Fruit fly (Drosophila melanogaster) whole organism, embryonic: ENCODE data around the gene CG2278.

Experiments
- Asciz ChIP-seq: fragments of 200-800 bp; sonication (Bioruptor generic); optimal IDR thresholded peaks from 2 replicates; lab custom pipeline; 2017; ENCODE audit warnings: missing biosample characterization, mild to moderate bottlenecking, missing genetic modification characterization, missing genetic modification reagents
- Atf-2 ChIP-seq: fragments of 200-800 bp; sonication (Bioruptor generic); optimal IDR thresholded peaks from 2 replicates; lab custom pipeline; 2016; ENCODE audit warnings: missing biosample characterization, missing genetic modification characterization
- Atf6 ChIP-seq: fragments of 200-800 bp; sonication (Bioruptor generic); IDR thresholded peaks from 2 replicates; pipeline ENCODE4 v1.3.6; 2022; ENCODE audit warnings: missing biosample characterization, missing genetic modification characterization
- C15 ChIP-seq: fragments of 200-800 bp; sonication (Bioruptor generic); IDR thresholded peaks from 3 replicates; pipeline ENCODE4 v1.3.6; 2022; ENCODE audit warnings: missing biosample characterization, missing genetic modification characterization
- CG10267 ChIP-seq: fragments of 200-800 bp; sonication (Bioruptor generic); optimal IDR thresholded peaks from 2 replicates; lab custom pipeline; 2018; ENCODE audit warnings: missing biosample characterization, mild to moderate bottlenecking, missing genetic modification characterization, moderate library complexity
- CG11723 ChIP-seq: fragments of 200-800 bp; sonication (Bioruptor generic); optimal IDR thresholded peaks from 2 replicates; lab custom pipeline; 2017; ENCODE audit warnings: missing biosample characterization, mild to moderate bottlenecking, missing genetic modification characterization
- CG12104 ChIP-seq: fragments of 200-800 bp; sonication (Bioruptor generic); optimal IDR thresholded peaks from 3 replicates; lab custom pipeline; 2016; ENCODE audit warnings: missing biosample characterization, missing genetic modification characterization
- CG12391 ChIP-seq: fragments of 200-800 bp; sonication (Bioruptor generic); optimal IDR thresholded peaks from 3 replicates; lab custom pipeline; 2018; ENCODE audit warnings: missing biosample characterization, mild to moderate bottlenecking, missing genetic modification characterization, moderate library complexity
- CG12744 ChIP-seq: fragments of 200-800 bp; sonication (Bioruptor generic); optimal IDR thresholded peaks from 2 replicates; lab custom pipeline; 2016; ENCODE audit warnings: missing biosample characterization, missing genetic modification characterization
- CG12769 ChIP-seq: fragments of 200-800 bp; sonication (Bioruptor generic); optimal IDR thresholded peaks from 2 replicates; lab custom pipeline; 2019; ENCODE audit warnings: missing biosample characterization, mild to moderate bottlenecking, missing genetic modification characterization, moderate library complexity
- CG14860 ChIP-seq: fragments of 200-800 bp; sonication (Bioruptor generic); IDR thresholded peaks from 3 replicates; pipeline ENCODE4 v1.3.6; 2022; ENCODE audit warnings: missing biosample characterization, missing genetic modification characterization; ENCODE audit not compliant: partially characterized antibody
- CG1602 ChIP-seq: fragments of 200-800 bp; sonication (Bioruptor generic); optimal IDR thresholded peaks from 3 replicates; lab custom pipeline; 2016; ENCODE audit warnings: missing biosample characterization, missing genetic modification characterization
- CG17361 ChIP-seq: fragments of 200-800 bp; sonication (Bioruptor generic); IDR thresholded peaks from 3 replicates; pipeline ENCODE4 v1.3.6; 2022; ENCODE audit warnings: missing biosample characterization, missing genetic modification characterization
- CG1832 ChIP-seq: fragments of 200-800 bp; sonication (Bioruptor generic); optimal IDR thresholded peaks from 2 replicates; lab custom pipeline; 2017; ENCODE audit warnings: missing biosample characterization, mild to moderate bottlenecking, missing genetic modification characterization, inconsistent platforms
- CG2116 ChIP-seq: fragments of 200-800 bp; sonication (Bioruptor generic); optimal IDR thresholded peaks from 3 replicates; lab custom pipeline; 2018; ENCODE audit warnings: missing biosample characterization, mild to moderate bottlenecking, missing genetic modification characterization
- CG31224 ChIP-seq: fragments of 200-800 bp; sonication (Bioruptor generic); IDR thresholded peaks from 2 replicates; pipeline ENCODE4 v1.3.6; 2022; ENCODE audit warnings: missing biosample characterization, missing genetic modification characterization
- CG34376 ChIP-seq: fragments of 200-800 bp; sonication (Bioruptor generic); optimal IDR thresholded peaks from 2 replicates; lab custom pipeline; 2018; ENCODE audit warnings: missing biosample characterization, mild to moderate bottlenecking, missing genetic modification characterization
- CG3838 ChIP-seq: fragments of 200-800 bp; sonication (Bioruptor generic); optimal IDR thresholded peaks from 3 replicates; lab custom pipeline; 2016; ENCODE audit warnings: missing biosample characterization, missing genetic modification characterization
- CG43689 ChIP-seq: fragments of 200-800 bp; sonication (Bioruptor generic); IDR thresholded peaks from 2 replicates; pipeline ENCODE4 v1.3.6; 2022; ENCODE audit warnings: missing biosample characterization, missing genetic modification characterization
- CG5953 ChIP-seq: fragments of 200-800 bp; sonication (Bioruptor generic); IDR thresholded peaks from 2 replicates; pipeline ENCODE4 v1.3.6; 2022; ENCODE audit warnings: missing biosample characterization, missing genetic modification characterization
- CG7556 ChIP-seq: fragments of 200-800 bp; sonication (Bioruptor generic); optimal IDR thresholded peaks from 2 replicates; lab custom pipeline; 2017; ENCODE audit warnings: missing biosample characterization, mild to moderate bottlenecking, missing genetic modification characterization
- CG7963 ChIP-seq: fragments of 200-800 bp; sonication (Bioruptor generic); IDR thresholded peaks from 3 replicates; pipeline ENCODE4 v1.3.6; 2022; ENCODE audit warnings: missing biosample characterization, missing genetic modification characterization; ENCODE audit not compliant: partially characterized antibody
- CG7987 ChIP-seq: fragments of 200-800 bp; sonication (Bioruptor generic); optimal IDR thresholded peaks from 2 replicates; lab custom pipeline; 2018; ENCODE audit warnings: missing biosample characterization, mild to moderate bottlenecking, missing genetic modification characterization, moderate library complexity
- CG9215 ChIP-seq: fragments of 200-800 bp; sonication (Bioruptor generic); IDR thresholded peaks from 2 replicates; pipeline ENCODE4 v1.3.6; 2022; ENCODE audit warnings: missing biosample characterization, missing genetic modification characterization
- CHES-1-like ChIP-seq: fragments of 200-800 bp; sonication (Bioruptor generic); optimal IDR thresholded peaks from 2 replicates; lab custom pipeline; 2016; ENCODE audit warnings: missing biosample characterization, missing genetic modification characterization
- D19A ChIP-seq: fragments of 200-800 bp; optimal IDR thresholded peaks from 3 replicates; lab custom pipeline; 2019; ENCODE audit warnings: missing biosample characterization, mild to moderate bottlenecking, missing genetic modification characterization, moderate library complexity
- D19B ChIP-seq: fragments of 200-800 bp; sonication (Bioruptor generic); optimal IDR thresholded peaks from 2 replicates; lab custom pipeline; 2017; ENCODE audit warnings: missing biosample characterization, mild to moderate bottlenecking, missing genetic modification characterization
- Dfd ChIP-seq, 2 experiments: fragments of >200 bp; optimal IDR thresholded peaks; 2 replicates each; lab custom pipeline; 2017; ENCODE audit warnings: missing biosample characterization in 2 of 2, missing genetic modification characterization in 2 of 2
- Dp ChIP-seq: fragments of 200-800 bp; sonication (Bioruptor generic); optimal IDR thresholded peaks from 2 replicates; lab custom pipeline; 2018; ENCODE audit warnings: missing biosample characterization, mild to moderate bottlenecking, missing genetic modification characterization, moderate library complexity
- E2f2 ChIP-seq: fragments of 200-800 bp; sonication (Bioruptor generic); IDR thresholded peaks from 2 replicates; pipeline ENCODE4 v1.3.6; 2022; ENCODE audit warnings: missing biosample characterization, missing genetic modification characterization
- Ets97D ChIP-seq: fragments of 200-800 bp; sonication (Bioruptor generic); optimal IDR thresholded peaks from 3 replicates; lab custom pipeline; 2016; ENCODE audit warnings: missing biosample characterization, missing genetic modification characterization
- Hr39 ChIP-seq: fragments of >200 bp; optimal IDR thresholded peaks from 2 replicates; lab custom pipeline; 2017
- Meics ChIP-seq: fragments of 200-800 bp; sonication (Bioruptor generic); optimal IDR thresholded peaks from 2 replicates; lab custom pipeline; 2017; ENCODE audit warnings: missing biosample characterization, mild to moderate bottlenecking, missing genetic modification characterization
- Mes4 ChIP-seq: fragments of 200-800 bp; sonication (Bioruptor generic); optimal IDR thresholded peaks from 2 replicates; lab custom pipeline; 2016; ENCODE audit warnings: missing biosample characterization, missing genetic modification characterization
- abd-A ChIP-seq: fragments of 200-800 bp; sonication (Bioruptor generic); optimal IDR thresholded peaks from 3 replicates; lab custom pipeline; 2019; ENCODE audit warnings: missing biosample characterization, mild to moderate bottlenecking, missing genetic modification characterization, moderate library complexity
- ase ChIP-seq: fragments of 200-800 bp; sonication (Bioruptor generic); IDR thresholded peaks from 3 replicates; pipeline ENCODE4 v1.3.6; 2022; ENCODE audit warnings: missing biosample characterization, missing genetic modification characterization
- ci ChIP-seq: fragments of 200-800 bp; sonication (Bioruptor generic); IDR thresholded peaks from 3 replicates; pipeline ENCODE4 v1.3.6; 2022; ENCODE audit warnings: missing biosample characterization, missing genetic modification characterization
- dmrt99B ChIP-seq: fragments of 200-800 bp; sonication (Bioruptor generic); optimal IDR thresholded peaks from 2 replicates; lab custom pipeline; 2018; ENCODE audit warnings: missing biosample characterization, mild to moderate bottlenecking, missing genetic modification characterization, moderate library complexity
- eve ChIP-seq, 2 experiments: fragments of >200 bp; optimal IDR thresholded peaks; 2 replicates each; lab custom pipeline; 2017; ENCODE audit warnings: missing biosample characterization in 2 of 2, missing genetic modification characterization in 2 of 2
- exex ChIP-seq: fragments of 200-800 bp; sonication (Bioruptor generic); optimal IDR thresholded peaks from 4 replicates; lab custom pipeline; 2018; ENCODE audit warnings: missing biosample characterization, mild to moderate bottlenecking, missing genetic modification characterization, moderate library complexity
- fru ChIP-seq: fragments of >200 bp; optimal IDR thresholded peaks from 2 replicates; lab custom pipeline; 2017
- gcm ChIP-seq: fragments of 200-800 bp; sonication (Bioruptor generic); optimal IDR thresholded peaks from 2 replicates; lab custom pipeline; 2019; ENCODE audit warnings: missing biosample characterization, mild to moderate bottlenecking, missing genetic modification characterization, moderate library complexity
- jing ChIP-seq: fragments of 200-800 bp; sonication (Bioruptor generic); optimal IDR thresholded peaks from 2 replicates; lab custom pipeline; 2018; ENCODE audit warnings: missing biosample characterization, mild to moderate bottlenecking, missing genetic modification characterization
- lilli ChIP-seq: fragments of 200-800 bp; sonication (Bioruptor generic); optimal IDR thresholded peaks from 3 replicates; lab custom pipeline; 2016; ENCODE audit warnings: missing biosample characterization, missing genetic modification characterization
- mam ChIP-seq: fragments of 200-800 bp; sonication (Bioruptor generic); optimal IDR thresholded peaks from 3 replicates; lab custom pipeline; 2016; ENCODE audit warnings: missing biosample characterization, missing genetic modification characterization
- nerfin-2 ChIP-seq: fragments of 200-800 bp; sonication (Bioruptor generic); IDR thresholded peaks from 2 replicates; pipeline ENCODE4 v1.3.6; 2022; ENCODE audit warnings: missing biosample characterization, missing genetic modification characterization; ENCODE audit not compliant: partially characterized antibody
- nmo ChIP-seq: fragments of 200-800 bp; sonication (Bioruptor generic); optimal IDR thresholded peaks from 2 replicates; lab custom pipeline; 2018; ENCODE audit warnings: missing biosample characterization, mild to moderate bottlenecking, missing genetic modification characterization, moderate library complexity
- scrt ChIP-seq: fragments of 200-800 bp; sonication (Bioruptor generic); optimal IDR thresholded peaks from 2 replicates; lab custom pipeline; 2018; ENCODE audit warnings: missing biosample characterization, mild to moderate bottlenecking, missing genetic modification characterization, moderate library complexity
- sob ChIP-seq: fragments of 200-800 bp; sonication (Bioruptor generic); IDR thresholded peaks from 2 replicates; pipeline ENCODE4 v1.3.6; 2022; ENCODE audit warnings: missing biosample characterization, missing genetic modification characterization
- tna ChIP-seq: fragments of 200-800 bp; sonication (Bioruptor generic); IDR thresholded peaks from 2 replicates; pipeline ENCODE4 v1.3.6; 2022; ENCODE audit warnings: missing biosample characterization, missing genetic modification characterization; ENCODE audit not compliant: partially characterized antibody
- wor ChIP-seq: fragments of 200-800 bp; sonication (Bioruptor generic); IDR thresholded peaks from 2 replicates; pipeline ENCODE4 v1.3.6; 2022; ENCODE audit warnings: missing biosample characterization, missing genetic modification characterization

Gene CG2278

dm6 chrX:8205625-8206252, 35.7 kb upstream of the CG2278 start (continued):
- TF ChIP-seq ci (GFP tag; lab: Robert Waterston, UW) = peak; percentile 53; the same call in 1 of the 3 replicates
- TF ChIP-seq CG11723 (GFP tag; lab: Kevin White, UChicago) = no peak
- TF ChIP-seq fru = no peak
- TF ChIP-seq ase (GFP tag; lab: Robert Waterston, UW) = peak; percentile 29; the same call in 1 of the 3 replicates
- TF ChIP-seq Dfd (GFP tag; optimal IDR thresholded peaks at IDR 0.05; lab: Kevin White, UChicago) = no peak
- no peak for TF ChIP-seq CHES-1-like
- no peak for TF ChIP-seq exex (tag; lab: Kevin White, UChicago)
- no peak for TF ChIP-seq D19B (GFP tag; lab: Kevin White, UChicago)
- 0 out of 2 replicates have a peak, but pooled peaks have one; percentile 20 for TF ChIP-seq E2f2 (GFP tag; lab: Robert Waterston, UW)
- TF ChIP-seq wor (GFP tag; lab: Robert Waterston, UW) = peak; percentile 40; the same call in 1 of the 2 replicates
- no peak for TF ChIP-seq eve (GFP tag; optimal IDR thresholded peaks at IDR 0.05; lab: Kevin White, UChicago)
- peak; percentile 56 for TF ChIP-seq CG12391 (tag; lab: Kevin White, UChicago)
- no peak for TF ChIP-seq Ets97D
- peak; percentile 43 for TF ChIP-seq nmo (GFP tag; lab: Kevin White, UChicago)
- TF ChIP-seq Atf-2 (GFP tag; lab: Kevin White, UChicago) = no peak
- no peak for TF ChIP-seq CG12104 (GFP tag; lab: Kevin White, UChicago)
- TF ChIP-seq sob (GFP tag; lab: Robert Waterston, UW) = no peak
- TF ChIP-seq gcm (GFP tag; lab: Kevin White, UChicago) = no peak
- peak; percentile 6 for TF ChIP-seq CG12769 (tag; lab: Kevin White, UChicago)
- no peak for TF ChIP-seq abd-A (tag; lab: Kevin White, UChicago)
- no peak for TF ChIP-seq Hr39 (lab: Kevin White, UChicago)
- no peak for TF ChIP-seq nerfin-2 (GFP tag; lab: Robert Waterston, UW)
- TF ChIP-seq CG17361 (GFP tag; lab: Robert Waterston, UW) = peak; percentile 59; the same call in 2 of the 3 replicates
- no peak for TF ChIP-seq mam
- no peak for TF ChIP-seq Dp
- TF ChIP-seq CG7556 = peak; percentile 32
- no peak for TF ChIP-seq CG7987 (GFP tag; lab: Kevin White, UChicago)
- no peak for TF ChIP-seq CG43689
- peak; percentile 85 for TF ChIP-seq dmrt99B (tag; lab: Kevin White, UChicago)
- TF ChIP-seq Meics (GFP tag; lab: Kevin White, UChicago) = no peak
- TF ChIP-seq tna (GFP tag; lab: Robert Waterston, UW) = no peak
- no peak for TF ChIP-seq CG34376 (GFP tag; lab: Kevin White, UChicago)
- TF ChIP-seq D19A (tag; lab: Kevin White, UChicago) = peak; percentile 29
- TF ChIP-seq jing = no peak
- TF ChIP-seq Atf6 (GFP tag; lab: Robert Waterston, UW) = peak; percentile 37; the same call in 1 of the 2 replicates
- no peak for TF ChIP-seq CG1832
- no peak for TF ChIP-seq C15 (GFP tag; lab: Robert Waterston, UW)
- no peak for TF ChIP-seq CG12744 (GFP tag; lab: Kevin White, UChicago)
- peak; percentile 36 for TF ChIP-seq Asciz (GFP tag; lab: Kevin White, UChicago)
- no peak for TF ChIP-seq CG9215 (GFP tag; lab: Robert Waterston, UW)
- TF ChIP-seq CG10267 (tag; lab: Kevin White, UChicago) = peak; percentile 4
- TF ChIP-seq scrt (GFP tag; lab: Kevin White, UChicago) = no peak
- peak; percentile 44; the same call in 1 of the 2 replicates for TF ChIP-seq CG5953
- no peak for TF ChIP-seq CG3838
- no peak for TF ChIP-seq CG31224
- TF ChIP-seq CG7963 (GFP tag; lab: Robert Waterston, UW) = no peak
- no peak for TF ChIP-seq CG14860 (GFP tag; lab: Robert Waterston, UW)
- no peak for TF ChIP-seq CG2116
- no peak for TF ChIP-seq CG1602 (GFP tag; lab: Kevin White, UChicago)
- no peak for TF ChIP-seq lilli (GFP tag; lab: Kevin White, UChicago)
- no peak for TF ChIP-seq Mes4 (GFP tag; lab: Kevin White, UChicago)
